Fruit fly (Drosophila melanogaster) whole organism, embryonic: ENCODE measurements around the gene CG8673.

ENCODE experiments used
- CG10321 ChIP-seq: fragments of 200-800 bp; sonication (Bioruptor generic); IDR thresholded peaks from 2 replicates; pipeline ENCODE4 v1.3.6; 2022; ENCODE audit warnings: missing biosample characterization, missing genetic modification characterization
- CG10462 ChIP-seq: fragments of 200-800 bp; sonication (Bioruptor generic); optimal IDR thresholded peaks from 2 replicates; lab custom pipeline; 2016; ENCODE audit warnings: missing biosample characterization, missing genetic modification characterization
- CG10565 ChIP-seq: fragments of 200-800 bp; sonication (Bioruptor generic); optimal IDR thresholded peaks from 3 replicates; lab custom pipeline; 2016; ENCODE audit warnings: missing biosample characterization, mild to moderate bottlenecking, missing genetic modification characterization
- CG11398 ChIP-seq: fragments of 200-800 bp; sonication (Bioruptor generic); optimal IDR thresholded peaks from 2 replicates; lab custom pipeline; 2016; ENCODE audit warnings: missing biosample characterization, missing genetic modification characterization
- CG12219 ChIP-seq: fragments of 200-800 bp; sonication (Bioruptor generic); optimal IDR thresholded peaks from 3 replicates; lab custom pipeline; 2018; ENCODE audit warnings: missing biosample characterization, mild to moderate bottlenecking, missing genetic modification characterization
- CG1233 ChIP-seq: fragments of 200-800 bp; sonication (Bioruptor generic); optimal IDR thresholded peaks from 4 replicates; lab custom pipeline; 2018; ENCODE audit warnings: missing biosample characterization, mild to moderate bottlenecking, missing genetic modification characterization
- CG12391 ChIP-seq: fragments of 200-800 bp; sonication (Bioruptor generic); optimal IDR thresholded peaks from 3 replicates; lab custom pipeline; 2018; ENCODE audit warnings: missing biosample characterization, mild to moderate bottlenecking, missing genetic modification characterization, moderate library complexity
- CG13296 ChIP-seq: fragments of 200-800 bp; sonication (Bioruptor generic); optimal IDR thresholded peaks from 3 replicates; lab custom pipeline; 2018; ENCODE audit warnings: missing biosample characterization, mild to moderate bottlenecking, missing genetic modification characterization
- CG13424 ChIP-seq: fragments of 200-800 bp; sonication (Bioruptor generic); optimal IDR thresholded peaks from 2 replicates; lab custom pipeline; 2019; ENCODE audit warnings: missing biosample characterization, mild to moderate bottlenecking, missing genetic modification characterization, moderate library complexity
- CG14710 ChIP-seq: fragments of 200-800 bp; sonication (Bioruptor generic); optimal IDR thresholded peaks from 3 replicates; lab custom pipeline; 2019; ENCODE audit warnings: missing biosample characterization, mild to moderate bottlenecking, missing genetic modification characterization, moderate library complexity
- CG16863 ChIP-seq: fragments of 200-800 bp; sonication (Bioruptor generic); optimal IDR thresholded peaks from 3 replicates; lab custom pipeline; 2016; ENCODE audit warnings: missing biosample characterization, missing genetic modification characterization
- CG17186 ChIP-seq: fragments of 200-800 bp; sonication (Bioruptor generic); optimal IDR thresholded peaks from 3 replicates; lab custom pipeline; 2017; ENCODE audit warnings: missing biosample characterization, missing genetic modification reagents, missing genetic modification characterization
- CG1792 ChIP-seq: fragments of 200-800 bp; sonication (Bioruptor generic); optimal IDR thresholded peaks from 2 replicates; lab custom pipeline; 2016; ENCODE audit warnings: missing biosample characterization, missing genetic modification characterization
- CG18262 ChIP-seq: fragments of 200-800 bp; optimal IDR thresholded peaks from 3 replicates; lab custom pipeline; 2019; ENCODE audit warnings: missing biosample characterization, mild to moderate bottlenecking, missing genetic modification characterization, moderate library complexity
- CG18599 ChIP-seq: fragments of 200-800 bp; sonication (Bioruptor generic); optimal IDR thresholded peaks from 3 replicates; lab custom pipeline; 2017; ENCODE audit warnings: missing biosample characterization, missing genetic modification characterization, mild to moderate bottlenecking, moderate library complexity, missing genetic modification reagents
- CG31388 ChIP-seq: fragments of 200-800 bp; sonication (Bioruptor generic); optimal IDR thresholded peaks from 2 replicates; lab custom pipeline; 2016; ENCODE audit warnings: missing biosample characterization, missing genetic modification characterization
- CG33213 ChIP-seq: fragments of 200-800 bp; sonication (Bioruptor generic); optimal IDR thresholded peaks from 3 replicates; lab custom pipeline; 2016; ENCODE audit warnings: missing biosample characterization, missing genetic modification characterization
- CG3995 ChIP-seq: fragments of 200-800 bp; sonication (Bioruptor generic); optimal IDR thresholded peaks from 3 replicates; lab custom pipeline; 2016; ENCODE audit warnings: missing biosample characterization, missing genetic modification characterization
- CG4424 ChIP-seq: fragments of 200-800 bp; sonication (Bioruptor generic); optimal IDR thresholded peaks from 3 replicates; lab custom pipeline; 2016; ENCODE audit warnings: missing biosample characterization, missing genetic modification characterization
- CG7372 ChIP-seq: fragments of 200-800 bp; sonication (Bioruptor generic); IDR thresholded peaks from 2 replicates; pipeline ENCODE4 v1.3.6; 2022; ENCODE audit warnings: missing biosample characterization, missing genetic modification characterization
- CG7928 ChIP-seq: fragments of 200-800 bp; sonication (Bioruptor generic); optimal IDR thresholded peaks from 2 replicates; lab custom pipeline; 2017; ENCODE audit warnings: missing biosample characterization, mild to moderate bottlenecking, missing genetic modification characterization
- CG8388 ChIP-seq: fragments of 200-800 bp; sonication (Bioruptor generic); optimal IDR thresholded peaks from 2 replicates; lab custom pipeline; 2019; ENCODE audit warnings: missing biosample characterization, mild to moderate bottlenecking, missing genetic modification characterization, moderate library complexity
- CG8765 ChIP-seq: fragments of 200-800 bp; sonication (Bioruptor generic); IDR thresholded peaks from 2 replicates; pipeline ENCODE4 v1.3.6; 2022; ENCODE audit warnings: missing biosample characterization, missing genetic modification characterization
- CG8924 ChIP-seq: fragments of 200-800 bp; optimal IDR thresholded peaks from 3 replicates; lab custom pipeline; 2019; ENCODE audit warnings: missing biosample characterization, mild to moderate bottlenecking, missing genetic modification characterization, moderate library complexity
- CG8944 ChIP-seq: fragments of 200-800 bp; sonication (Bioruptor generic); optimal IDR thresholded peaks from 3 replicates; lab custom pipeline; 2016; ENCODE audit warnings: missing biosample characterization, missing genetic modification characterization
- CG9727 ChIP-seq: fragments of 200-800 bp; sonication (Bioruptor generic); optimal IDR thresholded peaks from 3 replicates; lab custom pipeline; 2017; ENCODE audit warnings: missing biosample characterization, mild to moderate bottlenecking, missing genetic modification characterization
- CG9797 ChIP-seq: fragments of 200-800 bp; sonication (Bioruptor generic); optimal IDR thresholded peaks from 3 replicates; lab custom pipeline; 2018; ENCODE audit warnings: missing biosample characterization, mild to moderate bottlenecking, missing genetic modification characterization
- Camta ChIP-seq: fragments of 200-800 bp; sonication (Bioruptor generic); optimal IDR thresholded peaks from 2 replicates; lab custom pipeline; 2016; ENCODE audit warnings: missing biosample characterization, missing genetic modification characterization
- CkIIα-i1 ChIP-seq: fragments of 200-800 bp; sonication (Bioruptor generic); IDR thresholded peaks from 2 replicates; pipeline ENCODE4 v1.3.6; 2022; ENCODE audit warnings: missing biosample characterization, missing genetic modification characterization
- E2f2 ChIP-seq: fragments of 200-800 bp; sonication (Bioruptor generic); IDR thresholded peaks from 2 replicates; pipeline ENCODE4 v1.3.6; 2022; ENCODE audit warnings: missing biosample characterization, missing genetic modification characterization
- HLH54F ChIP-seq: fragments of 200-800 bp; sonication (Bioruptor generic); optimal IDR thresholded peaks from 3 replicates; lab custom pipeline; 2016; ENCODE audit warnings: missing biosample characterization, missing genetic modification characterization
- HmgD ChIP-seq: fragments of 200-800 bp; sonication (Bioruptor generic); optimal IDR thresholded peaks from 3 replicates; lab custom pipeline; 2016; ENCODE audit warnings: missing biosample characterization, missing genetic modification characterization
- Hmx ChIP-seq: fragments of 200-800 bp; sonication (Bioruptor generic); optimal IDR thresholded peaks from 2 replicates; lab custom pipeline; 2016; ENCODE audit warnings: missing biosample characterization, missing genetic modification characterization
- Lhr ChIP-seq: fragments of 200-800 bp; sonication (Bioruptor generic); optimal IDR thresholded peaks from 3 replicates; lab custom pipeline; 2017; ENCODE audit warnings: mild to moderate bottlenecking, missing biosample characterization, missing genetic modification reagents, missing genetic modification characterization
- Lim3 ChIP-seq: fragments of 200-800 bp; sonication (Bioruptor generic); IDR thresholded peaks from 2 replicates; pipeline ENCODE4 v1.3.6; 2022; ENCODE audit warnings: missing biosample characterization, missing genetic modification characterization
- NC2α ChIP-seq: fragments of 200-800 bp; sonication (Bioruptor generic); optimal IDR thresholded peaks from 2 replicates; lab custom pipeline; 2016; ENCODE audit warnings: missing biosample characterization, missing genetic modification characterization
- Sin3A ChIP-seq: fragments of >200 bp; optimal IDR thresholded peaks from 2 replicates; lab custom pipeline; 2018
- Stat92E ChIP-seq, 3 experiments: fragments of >200 bp in 2 of 3; fragments of 200-800 bp in 1 of 3; sonication (Bioruptor generic) in 1 of 3; optimal IDR thresholded peaks; 2 replicates each; lab custom pipeline; 2017 to 2019; ENCODE audit warnings: missing biosample characterization in 3 of 3, missing genetic modification characterization in 3 of 3, mild to moderate bottlenecking in 1 of 3, moderate library complexity in 1 of 3
- chinmo ChIP-seq: fragments of 200-800 bp; sonication (Bioruptor generic); IDR thresholded peaks from 4 replicates; pipeline ENCODE4 v1.3.6; 2022; ENCODE audit warnings: missing biosample characterization, missing genetic modification characterization; ENCODE audit not compliant: partially characterized antibody
- crc ChIP-seq: fragments of 200-800 bp; sonication (Bioruptor generic); optimal IDR thresholded peaks from 2 replicates; lab custom pipeline; 2016; ENCODE audit warnings: missing biosample characterization, missing genetic modification characterization
- eyg ChIP-seq: fragments of 200-800 bp; sonication (Bioruptor generic); optimal IDR thresholded peaks from 3 replicates; lab custom pipeline; 2016; ENCODE audit warnings: missing biosample characterization, missing genetic modification characterization
- lmd ChIP-seq: fragments of 200-800 bp; sonication (Bioruptor generic); IDR thresholded peaks from 2 replicates; pipeline ENCODE4 v1.3.6; 2022; ENCODE audit warnings: missing biosample characterization, missing genetic modification characterization
- oc ChIP-seq: fragments of 200-800 bp; sonication (Bioruptor generic); optimal IDR thresholded peaks from 2 replicates; lab custom pipeline; 2018; ENCODE audit warnings: missing biosample characterization, mild to moderate bottlenecking, missing genetic modification characterization, moderate library complexity
- pan ChIP-seq, 4 experiments: fragments of >200 bp in 3 of 4; fragments of 200-800 bp in 1 of 4; sonication (Bioruptor generic) in 1 of 4; optimal IDR thresholded peaks in 3 of 4; IDR thresholded peaks in 1 of 4; 2 replicates each; pipeline versions ENCODE4 v1.3.6 to Lab custom; 2017 to 2022; ENCODE audit warnings: missing biosample characterization in 2 of 4, missing genetic modification characterization in 2 of 4, mixed read lengths in 1 of 4
- rib ChIP-seq: fragments of 200-800 bp; sonication (Bioruptor generic); IDR thresholded peaks from 2 replicates; pipeline ENCODE4 v1.3.6; 2022; ENCODE audit warnings: missing biosample characterization, missing genetic modification characterization
- salm ChIP-seq: fragments of 200-800 bp; sonication (Bioruptor generic); optimal IDR thresholded peaks from 2 replicates; lab custom pipeline; 2018; ENCODE audit warnings: missing biosample characterization, mild to moderate bottlenecking, missing genetic modification characterization
- schlank ChIP-seq: fragments of 200-800 bp; sonication (Bioruptor generic); optimal IDR thresholded peaks from 2 replicates; lab custom pipeline; 2018; ENCODE audit warnings: missing biosample characterization, mild to moderate bottlenecking, missing genetic modification characterization
- sisA ChIP-seq: fragments of 200-800 bp; sonication (Bioruptor generic); IDR thresholded peaks from 2 replicates; pipeline ENCODE4 v1.3.6; 2022; ENCODE audit warnings: missing biosample characterization, missing genetic modification characterization
- trem ChIP-seq: fragments of 200-800 bp; optimal IDR thresholded peaks from 3 replicates; lab custom pipeline; 2019; ENCODE audit warnings: missing biosample characterization, mild to moderate bottlenecking, missing genetic modification characterization, moderate library complexity

Gene CG8673

dm6 chr2L:8081640-8082485 lies 42.3 kb upstream of the CG8673 start (continued):
- TF ChIP-seq CG18599 (no peak), oc (tag; lab: Kevin White, UChicago) (peak; percentile 82), HmgD (no peak), CG1233 (peak; percentile 50), CG8765 (0 out of 2 replicates have a peak, but pooled peaks have one; percentile 23), CG8944 (GFP tag; lab: Kevin White, UChicago) (peak; percentile 18), CG13424 (tag; lab: Kevin White, UChicago) (peak; percentile 85), lmd (peak; percentile 91), CG12219 (peak; percentile 69), CG8924 (peak; percentile 93), CG18262 (tag; lab: Kevin White, UChicago) (peak; percentile 91), CkIIα-i1 (no peak), HLH54F (GFP tag; lab: Kevin White, UChicago) (peak; percentile 44), crc (GFP tag; lab: Kevin White, UChicago) (no peak), CG16863 (GFP tag; lab: Kevin White, UChicago) (peak; percentile 43), sisA (GFP tag; lab: Robert Waterston, UW) (peak; percentile 87), CG33213 (GFP tag; lab: Kevin White, UChicago) (no peak), schlank (peak; percentile 38), CG9797 (GFP tag; lab: Kevin White, UChicago) (no peak), chinmo (GFP tag; lab: Robert Waterston, UW) (no peak), CG13296 (GFP tag; lab: Kevin White, UChicago) (no peak), CG7372 (GFP tag; lab: Robert Waterston, UW) (no peak; the same call in none of the 2 replicates), CG14710 (tag; lab: Kevin White, UChicago) (peak; percentile 84), Lhr (GFP tag; lab: Kevin White, UChicago) (peak; percentile 34), CG9727 (GFP tag; lab: Kevin White, UChicago) (peak; percentile 89), NC2α (no peak), E2f2 (peak; percentile 71), Camta (GFP tag; lab: Kevin White, UChicago) (peak; percentile 13), Hmx (GFP tag; lab: Kevin White, UChicago) (no peak), pan (optimal IDR thresholded peaks at IDR 0.05; lab: Kevin White, UChicago) (no peak), pan (GFP tag; optimal IDR thresholded peaks at IDR 0.05 in 1 of 2, IDR thresholded peaks at IDR 0.05 in 1 of 2) (peak in 1 of 2 experiments; percentile 43), CG10321 (GFP tag; lab: Robert Waterston, UW) (peak; percentile 45; the same call in 1 of the 2 replicates), Sin3A (no peak), CG4424 (GFP tag; lab: Kevin White, UChicago) (peak; percentile 64), CG31388 (GFP tag; lab: Kevin White, UChicago) (no peak), eyg (GFP tag; lab: Kevin White, UChicago) (no peak), CG8388 (GFP tag; lab: Kevin White, UChicago) (peak; percentile 84), CG17186 (GFP tag; lab: Kevin White, UChicago) (no peak), CG10565 (no peak), CG11398 (GFP tag; lab: Kevin White, UChicago) (no peak), CG1792 (no peak), CG10462 (peak; percentile 80), Stat92E (GFP tag; optimal IDR thresholded peaks at IDR 0.05; lab: Kevin White, UChicago) (no peak), Lim3 (GFP tag; lab: Robert Waterston, UW) (no peak), trem (peak; percentile 67), rib (GFP tag; lab: Robert Waterston, UW) (peak; percentile 21; the same call in 1 of the 2 replicates), CG12391 (tag; lab: Kevin White, UChicago) (peak; percentile 91), CG7928 (GFP tag; lab: Kevin White, UChicago) (no peak), CG3995 (GFP tag; lab: Kevin White, UChicago) (no peak), salm (tag; lab: Kevin White, UChicago) (peak; percentile 73)
